1 fruit fly cellular context compared by ENCODE assay signal in genomic region chr3R:14373192-14373827, dm6.
A peak's percentile ranks its signal among the peaks of the same experiment; 100 is the strongest.
TF ChIP-seq lines count a peak whose summit lies in the region.

No protein-coding gene starts in this region.

TF ChIP-seq in whole organism, embryonic, 481 proteins besides CTCF, POLR2A, EP300 and RAD21 (continued from another document and continues in another):
- TF ChIP-seq sc (optimal IDR thresholded peaks at IDR 0.05; lab: Kevin White, UChicago) (no peak), sc (GFP tag; optimal IDR thresholded peaks at IDR 0.05; lab: Kevin White, UChicago) (peak; percentile 95), pros (GFP tag; optimal IDR thresholded peaks at IDR 0.05; lab: Kevin White, UChicago) (peak; percentile 29), Myb (GFP tag; optimal IDR thresholded peaks at IDR 0.05; lab: Kevin White, UChicago) (peak; percentile 79), eve (GFP tag; optimal IDR thresholded peaks at IDR 0.05; lab: Kevin White, UChicago) (peak in 1 of 2 experiments; percentile 99), CG13894 (tag; optimal IDR thresholded peaks at IDR 0.05; lab: Kevin White, UChicago) (no peak), tap (tag; optimal IDR thresholded peaks at IDR 0.05; lab: Kevin White, UChicago) (peak; percentile 62), Elba2 (GFP tag; optimal IDR thresholded peaks at IDR 0.05; lab: Kevin White, UChicago) (peak; percentile 26), Trl (optimal IDR thresholded peaks at IDR 0.05; lab: Kevin White, UChicago) (peak; percentile 44 to 51), Trl (GFP tag; optimal IDR thresholded peaks at IDR 0.05; lab: Kevin White, UChicago) (peak; percentile 94), CG1832 (GFP tag; optimal IDR thresholded peaks at IDR 0.05; lab: Kevin White, UChicago) (peak; percentile 77), CG10565 (GFP tag; optimal IDR thresholded peaks at IDR 0.05; lab: Kevin White, UChicago) (peak; percentile 67), CG15696 (tag; optimal IDR thresholded peaks at IDR 0.05; lab: Kevin White, UChicago) (peak; percentile 23), Hr3 (GFP tag; optimal IDR thresholded peaks at IDR 0.05; lab: Kevin White, UChicago) (peak; percentile 94), CG4328 (GFP tag; optimal IDR thresholded peaks at IDR 0.05; lab: Kevin White, UChicago) (peak; percentile 33), CG31441 (GFP tag; IDR thresholded peaks at IDR 0.05; lab: Robert Waterston, UW) (peak; percentile 74), crp (GFP tag; optimal IDR thresholded peaks at IDR 0.05; lab: Kevin White, UChicago) (peak in 1 of 2 experiments; percentile 64), cg (GFP tag; optimal IDR thresholded peaks at IDR 0.05; lab: Kevin White, UChicago) (peak; percentile 21), Ets97D (GFP tag; optimal IDR thresholded peaks at IDR 0.05; lab: Kevin White, UChicago) (peak; percentile 90), chm (GFP tag; IDR thresholded peaks at IDR 0.05; lab: Robert Waterston, UW) (peak; percentile 78), Abd-B (GFP tag; optimal IDR thresholded peaks at IDR 0.05; lab: Kevin White, UChicago) (peak; percentile 96), al (GFP tag; IDR thresholded peaks at IDR 0.05; lab: Robert Waterston, UW) (peak; percentile 58; the same call in 1 of the 2 replicates), CG7987 (GFP tag; optimal IDR thresholded peaks at IDR 0.05; lab: Kevin White, UChicago) (peak; percentile 10), CG31224 (GFP tag; IDR thresholded peaks at IDR 0.05; lab: Robert Waterston, UW) (peak; percentile 70), rib (GFP tag; IDR thresholded peaks at IDR 0.05; lab: Robert Waterston, UW) (no peak), CG43689 (GFP tag; IDR thresholded peaks at IDR 0.05; lab: Robert Waterston, UW) (peak; percentile 93), ac (GFP tag; optimal IDR thresholded peaks at IDR 0.05; lab: Kevin White, UChicago) (peak; percentile 46), Hmr (GFP tag; optimal IDR thresholded peaks at IDR 0.05; lab: Kevin White, UChicago) (peak; percentile 89), CG13624 (GFP tag; optimal IDR thresholded peaks at IDR 0.05; lab: Kevin White, UChicago) (peak; percentile 83), CG6272 (GFP tag; IDR thresholded peaks at IDR 0.05; lab: Robert Waterston, UW) (peak; percentile 76), CG12071 (GFP tag; optimal IDR thresholded peaks at IDR 0.05; lab: Kevin White, UChicago) (peak; percentile 78), Med (GFP tag; lab: Kevin White, UChicago) (peak; percentile 98), p53 (GFP tag; optimal IDR thresholded peaks at IDR 0.05; lab: Kevin White, UChicago) (peak; percentile 78), CG34422 (GFP tag; IDR thresholded peaks at IDR 0.05; lab: Robert Waterston, UW) (peak; percentile 95), CG15479 (GFP tag; optimal IDR thresholded peaks at IDR 0.05; lab: Kevin White, UChicago) (no peak), CG4820 (GFP tag; optimal IDR thresholded peaks at IDR 0.05; lab: Kevin White, UChicago) (peak; percentile 87), fru (optimal IDR thresholded peaks at IDR 0.05; lab: Kevin White, UChicago) (no peak), NC2α (GFP tag; optimal IDR thresholded peaks at IDR 0.05; lab: Kevin White, UChicago) (peak; percentile 94), jigr1 (GFP tag; IDR thresholded peaks at IDR 0.05; lab: Robert Waterston, UW) (peak; percentile 77; the same call in 2 of the 3 replicates), sob (GFP tag; IDR thresholded peaks at IDR 0.05; lab: Robert Waterston, UW) (peak; percentile 88), dan (GFP tag; IDR thresholded peaks at IDR 0.05; lab: Robert Waterston, UW) (peak; percentile 61), HLHmδ (GFP tag; optimal IDR thresholded peaks at IDR 0.05; lab: Kevin White, UChicago) (no peak), CG14860 (GFP tag; IDR thresholded peaks at IDR 0.05; lab: Robert Waterston, UW; ENCODE audit: partially characterized antibody) (no peak), zfh1 (GFP tag; IDR thresholded peaks at IDR 0.05; lab: Robert Waterston, UW) (peak; percentile 88), sqz (GFP tag; optimal IDR thresholded peaks at IDR 0.05; lab: Kevin White, UChicago) (peak; percentile 65), fd96Cb (tag; optimal IDR thresholded peaks at IDR 0.05; lab: Kevin White, UChicago) (peak; percentile 92), Dip3 (GFP tag; optimal IDR thresholded peaks at IDR 0.05; lab: Kevin White, UChicago) (peak; percentile 90), CG11696 (GFP tag; IDR thresholded peaks at IDR 0.05; lab: Robert Waterston, UW) (peak; percentile 48; the same call in 1 of the 2 replicates), CG7745 (tag; optimal IDR thresholded peaks at IDR 0.05; lab: Kevin White, UChicago) (peak; percentile 52), Nf-YB (GFP tag; optimal IDR thresholded peaks at IDR 0.05; lab: Kevin White, UChicago) (peak; percentile 79), B-H1 (GFP tag; IDR thresholded peaks at IDR 0.05; lab: Robert Waterston, UW) (peak; percentile 88), CG4707 (GFP tag; optimal IDR thresholded peaks at IDR 0.05; lab: Kevin White, UChicago) (peak; percentile 88), bab2 (GFP tag; optimal IDR thresholded peaks at IDR 0.05; lab: Kevin White, UChicago) (peak; percentile 92), Dad (GFP tag; optimal IDR thresholded peaks at IDR 0.05; lab: Kevin White, UChicago) (peak; percentile 78), wdn (GFP tag; IDR thresholded peaks at IDR 0.05; lab: Robert Waterston, UW) (peak; percentile 88), CG7963 (GFP tag; IDR thresholded peaks at IDR 0.05; lab: Robert Waterston, UW; ENCODE audit: partially characterized antibody) (no peak), tio (GFP tag; optimal IDR thresholded peaks at IDR 0.05; lab: Kevin White, UChicago) (peak; percentile 96), ttk (GFP tag; IDR thresholded peaks at IDR 0.05; lab: Robert Waterston, UW) (peak; percentile 82), CG4424 (GFP tag; optimal IDR thresholded peaks at IDR 0.05; lab: Kevin White, UChicago) (peak; percentile 91), Kr (GFP tag; optimal IDR thresholded peaks at IDR 0.05; lab: Kevin White, UChicago) (no peak), GATAe (GFP tag; conservative IDR thresholded peaks at IDR 0.05; lab: Robert Waterston, UW) (peak; percentile 83), abd-A (tag; optimal IDR thresholded peaks at IDR 0.05; lab: Kevin White, UChicago) (peak; percentile 94), shn (GFP tag; optimal IDR thresholded peaks at IDR 0.05; lab: Kevin White, UChicago) (peak; percentile 95), CG12769 (tag; optimal IDR thresholded peaks at IDR 0.05; lab: Kevin White, UChicago) (peak; percentile 97), Neu2 (GFP tag; optimal IDR thresholded peaks at IDR 0.05; lab: Kevin White, UChicago; ENCODE audit: borderline replicate concordance) (peak; percentile 45), z (GFP tag; IDR thresholded peaks at IDR 0.05; lab: Robert Waterston, UW) (peak; percentile 58), Atf3 (GFP tag; optimal IDR thresholded peaks at IDR 0.05; lab: Kevin White, UChicago) (peak; percentile 97), Six4 (GFP tag; optimal IDR thresholded peaks at IDR 0.05; lab: Kevin White, UChicago) (peak; percentile 87), CG2712 (tag; optimal IDR thresholded peaks at IDR 0.05; lab: Kevin White, UChicago) (peak; percentile 83), chinmo (GFP tag; IDR thresholded peaks at IDR 0.05; lab: Robert Waterston, UW; ENCODE audit: partially characterized antibody) (peak; percentile 80; the same call in 2 of the 4 replicates), gt (GFP tag; IDR thresholded peaks at IDR 0.05; lab: Robert Waterston, UW) (peak; percentile 48; the same call in 1 of the 2 replicates), aop (GFP tag; IDR thresholded peaks at IDR 0.05; lab: Robert Waterston, UW) (peak; percentile 91), MESR4 (GFP tag; optimal IDR thresholded peaks at IDR 0.05; lab: Kevin White, UChicago) (peak; percentile 35), CG18599 (GFP tag; optimal IDR thresholded peaks at IDR 0.05; lab: Kevin White, UChicago) (peak; percentile 88), gsb (GFP tag; IDR thresholded peaks at IDR 0.05; lab: Robert Waterston, UW) (no peak; the same call in 1 of the 2 replicates), MBD-R2 (GFP tag; IDR thresholded peaks at IDR 0.05; lab: Robert Waterston, UW) (peak; percentile 63), CG31388 (GFP tag; optimal IDR thresholded peaks at IDR 0.05; lab: Kevin White, UChicago) (peak; percentile 53), CG11093 (GFP tag; IDR thresholded peaks at IDR 0.05; lab: Robert Waterston, UW) (peak; percentile 59; the same call in 1 of the 3 replicates), D (optimal IDR thresholded peaks at IDR 0.05; lab: Kevin White, UChicago) (no peak), D (GFP tag; optimal IDR thresholded peaks at IDR 0.05; lab: Kevin White, UChicago) (peak; percentile 87), Taf1 (GFP tag; IDR thresholded peaks at IDR 0.05; lab: Robert Waterston, UW) (peak; percentile 36; the same call in 1 of the 2 replicates), Dref (GFP tag; IDR thresholded peaks at IDR 0.05; lab: Robert Waterston, UW) (no peak), tin (GFP tag; optimal IDR thresholded peaks at IDR 0.05; lab: Kevin White, UChicago) (peak; percentile 82), scrt (GFP tag; optimal IDR thresholded peaks at IDR 0.05; lab: Kevin White, UChicago) (peak; percentile 59), Bgb (GFP tag; IDR thresholded peaks at IDR 0.05; lab: Robert Waterston, UW; ENCODE audit: partially characterized antibody) (peak; percentile 12; the same call in 1 of the 2 replicates), CG30431 (GFP tag; optimal IDR thresholded peaks at IDR 0.05; lab: Kevin White, UChicago) (peak; percentile 95), Aef1 (GFP tag; IDR thresholded peaks at IDR 0.05; lab: Robert Waterston, UW) (peak; percentile 94), CG7357 (GFP tag; IDR thresholded peaks at IDR 0.05; lab: Robert Waterston, UW) (peak; percentile 86), CG5953 (GFP tag; IDR thresholded peaks at IDR 0.05; lab: Robert Waterston, UW) (peak; percentile 96), HmgZ (tag; optimal IDR thresholded peaks at IDR 0.05; lab: Kevin White, UChicago) (peak; percentile 88), salm (tag; optimal IDR thresholded peaks at IDR 0.05; lab: Kevin White, UChicago) (peak; percentile 84), nerfin-1 (tag; optimal IDR thresholded peaks at IDR 0.05; lab: Kevin White, UChicago) (peak; percentile 87), CG10267 (tag; optimal IDR thresholded peaks at IDR 0.05; lab: Kevin White, UChicago) (peak; percentile 75), esg (GFP tag; conservative IDR thresholded peaks at IDR 0.05; lab: Robert Waterston, UW) (peak; percentile 96), wek (GFP tag; optimal IDR thresholded peaks at IDR 0.05; lab: Kevin White, UChicago) (peak; percentile 78), CG13775 (GFP tag; optimal IDR thresholded peaks at IDR 0.05; lab: Kevin White, UChicago) (peak; percentile 93), gem (tag; optimal IDR thresholded peaks at IDR 0.05; lab: Kevin White, UChicago) (peak; percentile 96), Gug (GFP tag; IDR thresholded peaks at IDR 0.05; lab: Robert Waterston, UW) (peak; percentile 63; the same call in 2 of the 4 replicates), CoRest (tag; optimal IDR thresholded peaks at IDR 0.05; lab: Kevin White, UChicago) (peak; percentile 95), Sox100B (GFP tag; optimal IDR thresholded peaks at IDR 0.05; lab: Kevin White, UChicago) (peak; percentile 81), onecut (GFP tag; IDR thresholded peaks at IDR 0.05; lab: Robert Waterston, UW) (peak; percentile 86), CG10366 (GFP tag; IDR thresholded peaks at IDR 0.05; lab: Robert Waterston, UW) (peak; percentile 97), trem (tag; optimal IDR thresholded peaks at IDR 0.05; lab: Kevin White, UChicago) (peak; percentile 81), CG11085 (GFP tag; IDR thresholded peaks at IDR 0.05; lab: Robert Waterston, UW) (peak; percentile 86), CG9932 (GFP tag; IDR thresholded peaks at IDR 0.05; lab: Robert Waterston, UW) (peak; percentile 90), Adf1 (GFP tag; IDR thresholded peaks at IDR 0.05; lab: Robert Waterston, UW) (peak; percentile 76), CG34376 (GFP tag; optimal IDR thresholded peaks at IDR 0.05; lab: Kevin White, UChicago) (peak; percentile 11), CG1603 (tag; optimal IDR thresholded peaks at IDR 0.05; lab: Kevin White, UChicago) (peak; percentile 97), nom (GFP tag; optimal IDR thresholded peaks at IDR 0.05; lab: Kevin White, UChicago) (peak; percentile 70), pzg (GFP tag; optimal IDR thresholded peaks at IDR 0.05; lab: Kevin White, UChicago) (no peak), gro (GFP tag; optimal IDR thresholded peaks at IDR 0.05; lab: Kevin White, UChicago) (peak; percentile 32), grn (GFP tag; optimal IDR thresholded peaks at IDR 0.05; lab: Kevin White, UChicago) (peak; percentile 47), dmrt99B (tag; optimal IDR thresholded peaks at IDR 0.05; lab: Kevin White, UChicago) (peak; percentile 88), Gsc (GFP tag; IDR thresholded peaks at IDR 0.05; lab: Robert Waterston, UW) (peak; percentile 91), bbx (GFP tag; IDR thresholded peaks at IDR 0.05; lab: Robert Waterston, UW; ENCODE audit: partially characterized antibody) (no peak), CG12744 (GFP tag; optimal IDR thresholded peaks at IDR 0.05; lab: Kevin White, UChicago) (peak; percentile 90), sima (GFP tag; optimal IDR thresholded peaks at IDR 0.05; lab: Kevin White, UChicago) (peak; percentile 82), CG10321 (GFP tag; IDR thresholded peaks at IDR 0.05; lab: Robert Waterston, UW) (peak; percentile 78), fd3F (GFP tag; optimal IDR thresholded peaks at IDR 0.05; lab: Kevin White, UChicago) (peak; percentile 89), Chrac-16 (GFP tag; optimal IDR thresholded peaks at IDR 0.05; lab: Kevin White, UChicago) (peak; percentile 95), ems (GFP tag; optimal IDR thresholded peaks at IDR 0.05; lab: Kevin White, UChicago) (peak; percentile 92), Doc2 (GFP tag; IDR thresholded peaks at IDR 0.05; lab: Robert Waterston, UW) (peak; percentile 61), NfI (GFP tag; optimal IDR thresholded peaks at IDR 0.05; lab: Kevin White, UChicago) (peak; percentile 95), zen2 (GFP tag; IDR thresholded peaks at IDR 0.05; lab: Robert Waterston, UW; ENCODE audit: partially characterized antibody) (no peak), amos (GFP tag; IDR thresholded peaks at IDR 0.05; lab: Robert Waterston, UW; ENCODE audit: partially characterized antibody) (no peak), CG17328 (GFP tag; IDR thresholded peaks at IDR 0.05; lab: Robert Waterston, UW) (peak; percentile 97), zf30C (GFP tag; optimal IDR thresholded peaks at IDR 0.05; lab: Kevin White, UChicago) (peak; percentile 78), sug (tag; optimal IDR thresholded peaks at IDR 0.05; lab: Kevin White, UChicago) (peak; percentile 33), mam (GFP tag; optimal IDR thresholded peaks at IDR 0.05; lab: Kevin White, UChicago) (peak; percentile 96), CG14965 (GFP tag; optimal IDR thresholded peaks at IDR 0.05; lab: Kevin White, UChicago; ENCODE audit: borderline replicate concordance) (peak; percentile 60)
